Worm (Caenorhabditis elegans) whole organism, midembryonic: ENCODE data around the gene F52B11.2.

ENCODE experiments used
- T22C8.4 ChIP-seq: fragments of 200-800 bp; sonication (Bioruptor generic); IDR thresholded peaks from 2 replicates; pipeline ENCODE4 v1.3.6; 2022; ENCODE audit warnings: missing genetic modification characterization, missing compliant biosample characterization
- cog-1 ChIP-seq: sonication (generic microtip); optimal IDR thresholded peaks from 2 replicates; lab custom pipeline; 2016; ENCODE audit warnings: missing genetic modification characterization, missing compliant biosample characterization
- flt-1 ChIP-seq: fragments of 200-800 bp; sonication (Bioruptor generic); IDR thresholded peaks from 2 replicates; pipeline ENCODE4 v1.3.6; 2022; ENCODE audit warnings: missing genetic modification characterization, missing compliant biosample characterization
- klf-2 ChIP-seq: fragments of 200-800 bp; sonication (Bioruptor generic); conservative IDR thresholded peaks from 2 replicates; pipeline ENCODE4 v1.3.6; 2022; ENCODE audit warnings: missing genetic modification reagents, missing genetic modification characterization, missing compliant biosample characterization
- med-1 ChIP-seq: sonication (generic microtip); optimal IDR thresholded peaks from 2 replicates; lab custom pipeline; 2017; ENCODE audit warnings: missing genetic modification characterization, mild to moderate bottlenecking, missing compliant biosample characterization, antibody characterized with exemption, missing genetic modification reagents; ENCODE audit not compliant: insufficient read depth
- ref-1 ChIP-seq: fragments of 200-800 bp; sonication (Bioruptor generic); conservative IDR thresholded peaks from 2 replicates; pipeline ENCODE4 v1.3.6; 2022; ENCODE audit warnings: missing genetic modification reagents, missing genetic modification characterization, missing compliant biosample characterization
- tab-1 ChIP-seq: fragments of 200-800 bp; sonication (Bioruptor generic); IDR thresholded peaks from 2 replicates; pipeline ENCODE4 v1.3.6; 2022; ENCODE audit warnings: missing genetic modification characterization, missing compliant biosample characterization
- ztf-23 ChIP-seq: fragments of 200-800 bp; sonication (Bioruptor generic); IDR thresholded peaks from 2 replicates; pipeline ENCODE4 v1.3.6; 2022; ENCODE audit warnings: missing genetic modification reagents, missing genetic modification characterization, missing compliant biosample characterization
- ztf-29 ChIP-seq: fragments of 200-800 bp; sonication (Bioruptor generic); IDR thresholded peaks from 2 replicates; pipeline ENCODE4 v1.3.6; 2022; ENCODE audit warnings: missing genetic modification reagents, missing genetic modification characterization, missing compliant biosample characterization

Gene F52B11.2

DNA sequence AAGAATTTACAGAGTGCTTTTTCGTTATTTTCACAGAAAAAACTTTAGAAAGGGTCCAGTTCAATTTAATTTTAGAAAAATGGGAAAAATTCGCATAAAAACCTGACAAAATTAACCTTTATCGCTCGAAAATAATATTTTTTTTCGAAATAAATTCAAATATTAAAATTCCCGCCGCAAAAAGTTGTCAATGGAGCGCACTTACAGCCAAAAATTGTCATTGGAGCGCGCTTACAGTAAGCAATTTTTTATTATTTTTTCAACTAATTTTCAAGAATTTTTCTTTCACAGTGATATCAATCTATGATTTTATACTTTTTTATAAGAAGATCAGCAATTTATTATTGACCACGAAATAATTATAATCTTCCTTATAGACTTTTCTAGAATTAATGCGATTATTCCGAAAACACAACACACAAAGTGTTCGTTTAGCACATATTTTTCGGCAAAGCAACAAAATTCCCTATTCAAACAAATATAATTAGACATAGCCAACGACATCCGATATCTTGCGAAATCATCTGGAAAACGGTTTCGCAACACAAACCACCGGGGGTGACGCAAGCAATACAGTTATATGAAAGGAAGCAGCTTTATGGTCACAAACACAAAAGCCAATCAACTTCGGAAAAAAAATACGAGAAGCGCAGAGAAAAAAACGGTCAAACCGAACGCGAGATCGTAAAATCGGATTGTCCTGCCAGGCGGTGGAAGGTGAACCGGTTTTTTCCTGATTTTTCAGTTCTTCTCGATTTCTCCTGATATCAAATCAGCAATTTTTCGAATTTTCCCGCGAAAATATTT lies 13.0 kb upstream of the F52B11.2 start:
- TF ChIP-seq med-1 (GFP tag; lab: Kevin White, UChicago), result no peak
- TF ChIP-seq T22C8.4 (GFP tag; lab: Robert Waterston, UW), result no peak
- no peak for TF ChIP-seq tab-1 (GFP tag; lab: Robert Waterston, UW)

DNA sequence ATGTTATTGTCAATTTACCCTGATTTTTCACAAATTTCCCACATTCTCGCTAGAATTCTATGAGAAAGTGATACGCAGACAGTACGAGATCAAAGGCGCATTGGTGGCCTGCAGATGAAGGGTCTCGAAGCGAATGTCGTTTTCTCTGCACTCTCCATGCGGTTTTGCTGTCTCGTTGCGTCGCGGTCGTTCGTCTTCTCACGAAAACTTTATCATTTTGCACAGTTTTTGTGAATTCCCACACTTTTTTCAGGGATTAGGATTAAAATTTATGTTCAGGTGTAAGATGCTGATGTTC lies 12.4 kb upstream of the F52B11.2 start:
- TF ChIP-seq klf-2 (GFP tag; lab: Robert Waterston, UW) (no peak), tab-1 (GFP tag; lab: Robert Waterston, UW) (peak; percentile 56; the same call in 1 of the 2 replicates), T22C8.4 (GFP tag; lab: Robert Waterston, UW) (no peak), flt-1 (GFP tag; lab: Robert Waterston, UW) (no peak), med-1 (GFP tag; lab: Kevin White, UChicago) (no peak), cog-1 (tag; lab: Kevin White, UChicago) (peak; percentile 13)

DNA sequence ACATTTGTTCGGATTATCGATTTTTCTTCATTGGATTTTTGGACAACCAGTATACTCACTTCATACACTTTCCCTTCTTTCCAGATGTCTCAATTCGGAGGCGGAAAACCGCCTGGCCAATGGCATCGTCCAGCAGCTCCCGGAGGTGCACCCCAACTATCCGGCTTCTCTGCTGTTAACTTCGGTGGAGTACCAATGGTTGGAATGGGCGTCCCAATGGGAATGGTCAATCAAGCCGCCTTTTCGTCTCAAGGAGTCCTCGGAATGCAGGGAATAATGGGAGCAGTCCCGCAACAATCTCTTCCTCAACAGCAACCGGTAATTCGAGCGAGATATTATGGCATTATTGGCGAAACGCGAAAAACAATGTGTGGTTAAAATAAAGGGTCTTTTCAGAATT lies 11.9 kb upstream of the F52B11.2 start, which contains the start of gene ccar-1:
Gene ccar-1, plus strand, starts transcription at position 83 of the 400 bp plus-strand sequence.
- TF ChIP-seq klf-2 (GFP tag; lab: Robert Waterston, UW) (no peak), ztf-23 (GFP tag; lab: Robert Waterston, UW) (0 out of 2 replicates have a peak, but pooled peaks have one; percentile 8)

DNA sequence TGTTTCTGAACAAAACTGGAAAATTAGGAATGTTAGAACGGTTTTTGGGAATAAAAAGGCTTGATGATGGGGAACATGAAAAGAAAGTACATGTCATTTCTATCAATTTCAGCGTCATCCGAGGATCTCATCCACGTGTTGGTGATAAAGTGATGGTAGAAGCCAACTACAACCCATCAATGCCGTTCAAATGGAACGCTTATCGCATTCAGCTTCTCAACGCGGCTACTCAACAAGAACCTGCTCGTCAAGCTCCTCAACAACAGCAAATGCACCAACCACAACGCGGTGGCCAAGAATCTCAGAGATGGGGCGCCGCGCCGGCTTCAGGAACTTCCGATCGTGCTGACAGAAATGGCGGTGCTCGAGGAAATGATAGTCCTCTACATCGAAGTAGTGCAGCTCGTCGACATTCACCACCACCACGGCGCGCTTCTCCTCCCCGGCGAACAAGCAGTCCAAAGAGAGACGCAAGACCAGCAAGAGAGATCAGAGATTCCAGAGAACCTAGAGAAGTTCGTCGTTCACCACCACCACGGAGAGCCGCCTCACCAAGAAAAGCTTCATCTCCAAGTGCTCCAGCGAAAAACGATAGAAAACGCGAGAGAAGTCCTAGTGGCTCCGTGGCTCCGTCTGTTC lies 11.2 kb upstream of the F52B11.2 start:
- TF ChIP-seq flt-1 (GFP tag; lab: Robert Waterston, UW) (no peak), ref-1 (GFP tag; lab: Robert Waterston, UW) (no peak), T22C8.4 (GFP tag; lab: Robert Waterston, UW) (no peak), cog-1 (tag; lab: Kevin White, UChicago) (no peak), tab-1 (GFP tag; lab: Robert Waterston, UW) (no peak), ztf-23 (GFP tag; lab: Robert Waterston, UW) (no peak), ztf-29 (GFP tag; lab: Robert Waterston, UW) (no peak)

DNA sequence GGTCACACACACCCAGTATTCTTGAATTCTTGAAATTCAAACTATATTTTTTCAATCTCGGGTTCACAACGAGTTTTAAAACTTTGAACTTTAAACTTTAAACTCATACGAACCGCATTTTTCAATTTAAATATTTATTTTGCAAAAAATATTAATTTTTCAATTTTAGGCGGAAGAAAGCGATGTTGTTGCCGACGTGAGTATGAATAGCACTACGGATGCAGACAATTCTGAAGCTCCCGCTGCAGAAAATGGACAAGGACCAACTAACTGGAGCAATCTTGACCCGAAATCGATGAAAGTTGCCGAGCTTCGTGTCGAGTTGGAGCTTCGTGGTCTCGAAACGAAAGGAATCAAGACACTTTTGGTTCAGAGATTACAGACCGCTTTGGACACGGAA lies 8.9 kb upstream of the F52B11.2 start:
- no peak for TF ChIP-seq ztf-23 (GFP tag; lab: Robert Waterston, UW)
- TF ChIP-seq tab-1 (GFP tag; lab: Robert Waterston, UW), result no peak
- TF ChIP-seq T22C8.4 (GFP tag; lab: Robert Waterston, UW), result no peak
- TF ChIP-seq klf-2 (GFP tag; lab: Robert Waterston, UW), result no peak
- no peak for TF ChIP-seq flt-1 (GFP tag; lab: Robert Waterston, UW)
- TF ChIP-seq med-1 (GFP tag; lab: Kevin White, UChicago), result no peak
- TF ChIP-seq ztf-29 (GFP tag; lab: Robert Waterston, UW), result no peak
- no peak for TF ChIP-seq cog-1 (tag; lab: Kevin White, UChicago)
- no peak for TF ChIP-seq ref-1 (GFP tag; lab: Robert Waterston, UW)

DNA sequence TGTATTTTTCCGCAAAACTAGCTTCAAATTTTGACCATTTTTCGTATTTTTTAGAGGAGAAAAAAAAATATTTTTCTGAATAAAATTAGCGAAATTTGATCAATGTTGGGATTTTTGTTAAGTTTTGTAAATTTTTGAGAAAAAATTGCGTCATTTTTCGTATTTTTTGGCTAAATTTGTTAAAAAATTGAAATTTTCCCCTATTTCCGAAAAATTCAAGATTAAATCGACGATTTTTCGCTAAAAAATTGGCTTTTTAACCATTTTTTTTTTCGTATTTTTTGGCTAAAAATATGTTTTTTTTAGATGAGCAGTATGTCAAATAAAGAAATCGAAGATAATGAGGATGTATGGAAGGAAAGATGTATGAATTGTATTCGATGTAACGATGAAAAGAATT lies 6.2 kb upstream of the F52B11.2 start, which contains the start of gene cfp-1:
Gene cfp-1, plus strand, starts transcription at position 301 of the 400 bp plus-strand sequence.
- TF ChIP-seq med-1 (GFP tag; lab: Kevin White, UChicago) (no peak), cog-1 (tag; lab: Kevin White, UChicago) (no peak), ztf-23 (GFP tag; lab: Robert Waterston, UW) (no peak), flt-1 (GFP tag; lab: Robert Waterston, UW) (no peak), ref-1 (GFP tag; lab: Robert Waterston, UW) (no peak), ztf-29 (GFP tag; lab: Robert Waterston, UW) (no peak), T22C8.4 (GFP tag; lab: Robert Waterston, UW) (no peak), tab-1 (GFP tag; lab: Robert Waterston, UW) (no peak), klf-2 (GFP tag; lab: Robert Waterston, UW) (no peak)

DNA sequence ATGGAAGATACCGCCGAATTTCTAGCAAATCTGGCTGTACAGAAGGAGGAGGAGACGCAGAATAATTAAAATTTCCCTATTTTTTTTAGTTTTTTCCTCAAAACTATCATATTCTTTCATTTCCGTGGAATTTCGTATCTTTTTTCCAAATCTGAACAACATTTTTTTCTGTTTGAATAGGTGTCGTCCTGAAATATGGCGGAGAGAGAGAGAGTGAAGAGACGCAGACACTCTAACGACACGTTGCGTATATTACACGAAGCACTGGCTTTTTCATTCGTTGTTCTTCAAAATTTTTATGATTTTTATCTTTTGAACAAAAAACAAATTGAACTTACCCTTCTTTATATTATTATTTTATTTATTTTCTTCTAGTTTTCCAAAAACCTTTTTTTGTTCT lies 412 bp upstream of the F52B11.2 start:
- TF ChIP-seq cog-1 (tag; lab: Kevin White, UChicago), result no peak
- TF ChIP-seq klf-2 (GFP tag; lab: Robert Waterston, UW), result no peak
- TF ChIP-seq ztf-29 (GFP tag; lab: Robert Waterston, UW), result no peak
- no peak for TF ChIP-seq T22C8.4 (GFP tag; lab: Robert Waterston, UW)

DNA sequence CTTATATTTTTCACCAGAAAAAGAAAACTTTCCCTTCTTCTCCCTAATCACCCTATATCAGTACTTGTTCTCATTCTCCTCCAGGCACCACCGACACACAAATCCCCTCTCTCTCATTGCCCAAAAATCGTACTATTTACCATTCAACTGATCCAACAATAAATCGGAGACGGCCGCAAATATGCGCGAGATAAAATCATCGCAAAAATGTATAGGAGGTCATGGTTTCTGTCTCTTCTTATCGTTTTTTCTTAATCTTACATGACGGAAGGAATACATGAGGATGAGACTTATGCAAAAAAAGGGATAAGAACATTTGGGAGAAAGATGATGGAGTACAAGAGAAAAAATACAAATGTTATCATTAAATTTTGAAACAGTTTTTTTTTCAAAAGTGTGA lies 3.0 kb downstream of the F52B11.2 start:
- TF ChIP-seq ztf-23 (GFP tag; lab: Robert Waterston, UW), result no peak
- no peak for TF ChIP-seq tab-1 (GFP tag; lab: Robert Waterston, UW)
- no peak for TF ChIP-seq T22C8.4 (GFP tag; lab: Robert Waterston, UW)
- no peak for TF ChIP-seq flt-1 (GFP tag; lab: Robert Waterston, UW)
- no peak for TF ChIP-seq ref-1 (GFP tag; lab: Robert Waterston, UW)
- no peak for TF ChIP-seq cog-1 (tag; lab: Kevin White, UChicago)
- no peak for TF ChIP-seq ztf-29 (GFP tag; lab: Robert Waterston, UW)

DNA sequence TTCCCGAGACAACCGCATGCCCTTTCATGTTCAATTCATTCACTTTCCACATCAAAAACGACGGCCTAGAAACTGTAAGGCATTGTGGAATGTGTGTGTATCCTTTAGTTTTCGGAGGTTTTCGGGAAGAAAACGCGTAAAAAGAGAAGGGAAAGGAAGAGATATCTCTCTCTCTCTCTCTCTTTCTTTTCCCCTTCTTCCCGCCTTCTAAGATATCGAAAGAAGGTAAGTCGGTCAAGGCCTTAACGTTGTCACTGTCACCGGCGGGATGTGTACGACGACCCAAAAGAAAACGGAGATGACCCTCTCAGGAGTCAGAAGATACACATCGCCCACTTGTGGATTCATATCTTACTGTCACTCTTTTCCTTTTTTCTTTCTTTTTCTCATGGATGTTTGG lies 6.4 kb downstream of the F52B11.2 start:
- no peak for TF ChIP-seq med-1 (GFP tag; lab: Kevin White, UChicago)

DNA sequence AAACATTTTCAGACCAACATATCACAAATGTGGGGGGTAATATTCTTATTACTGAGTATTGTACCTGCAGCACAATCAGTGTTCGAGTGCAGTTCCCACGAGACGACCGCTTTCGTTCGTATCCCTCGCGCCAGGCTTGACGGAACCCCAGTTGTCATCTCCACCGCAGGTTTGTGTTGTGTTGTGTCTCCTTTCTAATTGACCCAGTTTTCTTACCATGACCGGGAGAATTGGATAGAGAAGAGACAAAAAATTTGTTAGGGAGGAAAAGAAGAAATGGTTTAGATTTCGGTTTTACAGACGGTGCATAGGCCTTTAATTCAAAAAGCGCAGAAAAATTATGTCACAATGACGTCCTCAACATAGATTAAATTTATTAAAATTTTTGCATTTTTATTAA lies 7.9 kb downstream of the F52B11.2 start, which contains the start of gene noah-2:
Gene noah-2, plus strand, starts transcription at position 13 of the 400 bp plus-strand sequence.
- TF ChIP-seq med-1 (GFP tag; lab: Kevin White, UChicago) (no peak), flt-1 (GFP tag; lab: Robert Waterston, UW) (no peak), cog-1 (tag; lab: Kevin White, UChicago) (no peak), T22C8.4 (GFP tag; lab: Robert Waterston, UW) (no peak), klf-2 (GFP tag; lab: Robert Waterston, UW) (no peak), ref-1 (GFP tag; lab: Robert Waterston, UW) (no peak), ztf-29 (GFP tag; lab: Robert Waterston, UW) (no peak), ztf-23 (GFP tag; lab: Robert Waterston, UW) (no peak), tab-1 (GFP tag; lab: Robert Waterston, UW) (no peak)
